Fruit fly (Drosophila melanogaster) whole organism, embryonic: ENCODE results near the gene CG46387.

Source experiments
- Adf1 ChIP-seq: fragments of 200-800 bp; sonication (Bioruptor generic); IDR thresholded peaks from 2 replicates; pipeline ENCODE4 v1.3.6; 2022; ENCODE audit warnings: missing biosample characterization, missing genetic modification characterization
- Atf3 ChIP-seq: fragments of 200-800 bp; sonication (Bioruptor generic); optimal IDR thresholded peaks from 3 replicates; lab custom pipeline; 2016; ENCODE audit warnings: missing biosample characterization, missing genetic modification characterization
- CG15479 ChIP-seq: fragments of 200-800 bp; sonication (Bioruptor generic); optimal IDR thresholded peaks from 3 replicates; lab custom pipeline; 2019; ENCODE audit warnings: missing biosample characterization, mild to moderate bottlenecking, missing genetic modification characterization, moderate library complexity
- CG30431 ChIP-seq: fragments of 200-800 bp; sonication (Bioruptor generic); optimal IDR thresholded peaks from 2 replicates; lab custom pipeline; 2017; ENCODE audit warnings: missing biosample characterization, missing genetic modification characterization
- CG3281 ChIP-seq: fragments of 200-800 bp; sonication (Bioruptor generic); optimal IDR thresholded peaks from 3 replicates; lab custom pipeline; 2017; ENCODE audit warnings: missing biosample characterization, mild to moderate bottlenecking, missing genetic modification characterization
- CG3995 ChIP-seq: fragments of 200-800 bp; sonication (Bioruptor generic); optimal IDR thresholded peaks from 3 replicates; lab custom pipeline; 2016; ENCODE audit warnings: missing biosample characterization, missing genetic modification characterization
- CG4328 ChIP-seq: fragments of 200-800 bp; sonication (Bioruptor generic); optimal IDR thresholded peaks from 3 replicates; lab custom pipeline; 2017; ENCODE audit warnings: missing biosample characterization, missing genetic modification reagents, missing genetic modification characterization
- CG4730 ChIP-seq: fragments of 200-800 bp; sonication (Bioruptor generic); IDR thresholded peaks from 2 replicates; pipeline ENCODE4 v1.3.6; 2022; ENCODE audit warnings: missing biosample characterization, missing genetic modification characterization
- CG6791 ChIP-seq: fragments of 200-800 bp; sonication (Bioruptor generic); IDR thresholded peaks from 3 replicates; pipeline ENCODE4 v1.3.6; 2022; ENCODE audit warnings: missing biosample characterization, missing genetic modification characterization; ENCODE audit not compliant: partially characterized antibody
- CG7556 ChIP-seq: fragments of 200-800 bp; sonication (Bioruptor generic); optimal IDR thresholded peaks from 2 replicates; lab custom pipeline; 2017; ENCODE audit warnings: missing biosample characterization, mild to moderate bottlenecking, missing genetic modification characterization
- CG8765 ChIP-seq: fragments of 200-800 bp; sonication (Bioruptor generic); IDR thresholded peaks from 2 replicates; pipeline ENCODE4 v1.3.6; 2022; ENCODE audit warnings: missing biosample characterization, missing genetic modification characterization
- Deaf1 ChIP-seq: fragments of 200-800 bp; optimal IDR thresholded peaks from 3 replicates; lab custom pipeline; 2019; ENCODE audit warnings: missing biosample characterization, mild to moderate bottlenecking, missing genetic modification characterization, moderate library complexity
- Dll ChIP-seq: fragments of 200-800 bp; sonication (Bioruptor generic); IDR thresholded peaks from 4 replicates; pipeline ENCODE4 v1.3.6; 2022; ENCODE audit warnings: missing biosample characterization, missing genetic modification characterization; ENCODE audit not compliant: partially characterized antibody
- GATAe ChIP-seq: fragments of 200-800 bp; sonication (Bioruptor generic); conservative IDR thresholded peaks from 2 replicates; pipeline ENCODE4 v1.3.6; 2022; ENCODE audit warnings: missing biosample characterization, missing genetic modification characterization
- Gsc ChIP-seq: fragments of 200-800 bp; sonication (Bioruptor generic); IDR thresholded peaks from 2 replicates; pipeline ENCODE4 v1.3.6; 2022; ENCODE audit warnings: missing biosample characterization, missing genetic modification characterization
- Hand ChIP-seq: fragments of 200-800 bp; sonication (Bioruptor generic); optimal IDR thresholded peaks from 2 replicates; lab custom pipeline; 2017; ENCODE audit warnings: mild to moderate bottlenecking, missing biosample characterization, missing genetic modification reagents, missing genetic modification characterization
- Hsf ChIP-seq: fragments of 200-800 bp; sonication (Bioruptor generic); optimal IDR thresholded peaks from 3 replicates; lab custom pipeline; 2016; ENCODE audit warnings: missing biosample characterization, missing genetic modification characterization
- MESR4 ChIP-seq: fragments of 200-800 bp; sonication (Bioruptor generic); optimal IDR thresholded peaks from 2 replicates; lab custom pipeline; 2018; ENCODE audit warnings: missing biosample characterization, mild to moderate bottlenecking, missing genetic modification characterization, moderate library complexity
- NC2β ChIP-seq: fragments of 200-800 bp; sonication (Bioruptor generic); optimal IDR thresholded peaks from 2 replicates; lab custom pipeline; 2016; ENCODE audit warnings: missing biosample characterization, missing genetic modification characterization
- Optix ChIP-seq: fragments of 200-800 bp; sonication (Bioruptor generic); IDR thresholded peaks from 3 replicates; pipeline ENCODE4 v1.3.6; 2022; ENCODE audit warnings: missing biosample characterization, missing genetic modification characterization
- Sox100B ChIP-seq: fragments of 200-800 bp; sonication (Bioruptor generic); optimal IDR thresholded peaks from 3 replicates; lab custom pipeline; 2018; ENCODE audit warnings: missing biosample characterization, mild to moderate bottlenecking, missing genetic modification characterization
- Vsx1 ChIP-seq: fragments of 200-800 bp; sonication (Bioruptor generic); optimal IDR thresholded peaks from 2 replicates; lab custom pipeline; 2017; ENCODE audit warnings: missing biosample characterization, mild to moderate bottlenecking, missing genetic modification characterization, missing genetic modification reagents
- Xbp1 ChIP-seq: fragments of 200-800 bp; sonication (Bioruptor generic); optimal IDR thresholded peaks from 3 replicates; lab custom pipeline; 2016; ENCODE audit warnings: missing biosample characterization, mild to moderate bottlenecking, missing genetic modification characterization
- ara ChIP-seq: fragments of 200-800 bp; sonication (Bioruptor generic); IDR thresholded peaks from 2 replicates; pipeline ENCODE4 v1.3.6; 2022; ENCODE audit warnings: missing biosample characterization, missing genetic modification characterization
- ato ChIP-seq: fragments of 200-800 bp; sonication (Bioruptor generic); IDR thresholded peaks from 2 replicates; pipeline ENCODE4 v1.3.6; 2022; ENCODE audit warnings: missing biosample characterization, missing genetic modification characterization; ENCODE audit not compliant: partially characterized antibody
- az2 ChIP-seq: fragments of 200-800 bp; sonication (Bioruptor generic); optimal IDR thresholded peaks from 3 replicates; lab custom pipeline; 2016; ENCODE audit warnings: missing biosample characterization, missing genetic modification characterization
- cad ChIP-seq: fragments of >200 bp; optimal IDR thresholded peaks from 2 replicates; lab custom pipeline; 2017; ENCODE audit warnings: missing biosample characterization, missing genetic modification characterization
- cas ChIP-seq: fragments of 200-800 bp; sonication (Bioruptor generic); IDR thresholded peaks from 2 replicates; pipeline ENCODE4 v1.3.6; 2022; ENCODE audit warnings: missing biosample characterization, missing genetic modification characterization
- dan ChIP-seq: fragments of 200-800 bp; sonication (Bioruptor generic); IDR thresholded peaks from 2 replicates; pipeline ENCODE4 v1.3.6; 2022; ENCODE audit warnings: missing biosample characterization, missing genetic modification characterization
- en ChIP-seq: fragments of 200-800 bp; sonication (Bioruptor generic); optimal IDR thresholded peaks from 2 replicates; lab custom pipeline; 2016; ENCODE audit warnings: missing biosample characterization, missing genetic modification characterization
- gro ChIP-seq: fragments of 200-800 bp; sonication (Bioruptor generic); optimal IDR thresholded peaks from 2 replicates; lab custom pipeline; 2016; ENCODE audit warnings: missing biosample characterization, missing genetic modification characterization
- gt ChIP-seq: fragments of 200-800 bp; sonication (Bioruptor generic); IDR thresholded peaks from 2 replicates; pipeline ENCODE4 v1.3.6; 2022; ENCODE audit warnings: missing biosample characterization, missing genetic modification characterization
- jing ChIP-seq: fragments of 200-800 bp; sonication (Bioruptor generic); optimal IDR thresholded peaks from 2 replicates; lab custom pipeline; 2018; ENCODE audit warnings: missing biosample characterization, mild to moderate bottlenecking, missing genetic modification characterization
- kni ChIP-seq: fragments of 200-800 bp; sonication (Bioruptor generic); optimal IDR thresholded peaks from 3 replicates; lab custom pipeline; 2017; ENCODE audit warnings: mild to moderate bottlenecking, missing biosample characterization, missing genetic modification reagents, missing genetic modification characterization
- lmd ChIP-seq: fragments of 200-800 bp; sonication (Bioruptor generic); IDR thresholded peaks from 2 replicates; pipeline ENCODE4 v1.3.6; 2022; ENCODE audit warnings: missing biosample characterization, missing genetic modification characterization
- mam ChIP-seq: fragments of 200-800 bp; sonication (Bioruptor generic); optimal IDR thresholded peaks from 3 replicates; lab custom pipeline; 2016; ENCODE audit warnings: missing biosample characterization, missing genetic modification characterization
- peb ChIP-seq: fragments of 200-800 bp; sonication (Bioruptor generic); IDR thresholded peaks from 2 replicates; pipeline ENCODE4 v1.3.6; 2022; ENCODE audit warnings: missing biosample characterization, missing genetic modification characterization
- ro ChIP-seq: fragments of 200-800 bp; sonication (Bioruptor generic); IDR thresholded peaks from 2 replicates; pipeline ENCODE4 v1.3.6; 2022; ENCODE audit warnings: missing biosample characterization, missing genetic modification characterization
- run ChIP-seq: fragments of 200-800 bp; sonication (Bioruptor generic); optimal IDR thresholded peaks from 3 replicates; lab custom pipeline; 2018; ENCODE audit warnings: missing biosample characterization, mild to moderate bottlenecking, missing genetic modification characterization
- salm ChIP-seq: fragments of 200-800 bp; sonication (Bioruptor generic); optimal IDR thresholded peaks from 2 replicates; lab custom pipeline; 2018; ENCODE audit warnings: missing biosample characterization, mild to moderate bottlenecking, missing genetic modification characterization
- shn ChIP-seq: fragments of 200-800 bp; sonication (Bioruptor generic); optimal IDR thresholded peaks from 3 replicates; lab custom pipeline; 2016; ENCODE audit warnings: missing biosample characterization, missing genetic modification characterization
- sima ChIP-seq: fragments of 200-800 bp; sonication (Bioruptor generic); optimal IDR thresholded peaks from 2 replicates; lab custom pipeline; 2016; ENCODE audit warnings: missing biosample characterization, missing genetic modification characterization
- sr ChIP-seq: fragments of 200-800 bp; sonication (Bioruptor generic); IDR thresholded peaks from 3 replicates; pipeline ENCODE4 v1.3.6; 2022; ENCODE audit warnings: missing biosample characterization, missing genetic modification characterization
- trh ChIP-seq: fragments of 200-800 bp; sonication (Bioruptor generic); optimal IDR thresholded peaks from 2 replicates; lab custom pipeline; 2016; ENCODE audit warnings: missing biosample characterization, missing genetic modification characterization

CG46387 gene

dm6 chr3L:9856430-9857218, 41.8 kb upstream of the CG46387 start (continued):
- TF ChIP-seq Adf1, result no peak
- no peak for TF ChIP-seq CG15479
- no peak for TF ChIP-seq en (GFP tag; lab: Kevin White, UChicago)
- TF ChIP-seq gro (GFP tag; lab: Kevin White, UChicago), result no peak
- TF ChIP-seq kni (GFP tag; lab: Kevin White, UChicago), result no peak
- peak; percentile 37 for TF ChIP-seq Hand (GFP tag; lab: Kevin White, UChicago)
- peak; percentile 40 for TF ChIP-seq CG4328 (GFP tag; lab: Kevin White, UChicago)
- peak; percentile 68; the same call in 2 of the 3 replicates for TF ChIP-seq sr (GFP tag; lab: Robert Waterston, UW)
- TF ChIP-seq Atf3 (GFP tag; lab: Kevin White, UChicago), result no peak
- no peak for TF ChIP-seq shn (GFP tag; lab: Kevin White, UChicago)
- TF ChIP-seq Vsx1 (GFP tag; lab: Kevin White, UChicago), result peak; percentile 62
- TF ChIP-seq CG8765 (GFP tag; lab: Robert Waterston, UW), result peak; percentile 80
- no peak for TF ChIP-seq Dll
- peak; percentile 75 for TF ChIP-seq CG30431 (GFP tag; lab: Kevin White, UChicago)
- TF ChIP-seq ro, result peak; percentile 66
- peak; percentile 48 for TF ChIP-seq jing (GFP tag; lab: Kevin White, UChicago)
- TF ChIP-seq CG3995 (GFP tag; lab: Kevin White, UChicago), result no peak
- no peak for TF ChIP-seq GATAe (GFP tag; lab: Robert Waterston, UW)
- TF ChIP-seq gt (GFP tag; lab: Robert Waterston, UW), result peak; percentile 82
- no peak for TF ChIP-seq ato (GFP tag; lab: Robert Waterston, UW)
- TF ChIP-seq az2, result peak; percentile 84
- no peak for TF ChIP-seq CG3281 (GFP tag; lab: Kevin White, UChicago)
- no peak for TF ChIP-seq dan (GFP tag; lab: Robert Waterston, UW)
- no peak for TF ChIP-seq CG6791
- TF ChIP-seq Sox100B (GFP tag; lab: Kevin White, UChicago), result peak; percentile 85
- no peak for TF ChIP-seq NC2β (GFP tag; lab: Kevin White, UChicago)
- peak; percentile 79 for TF ChIP-seq CG4730 (GFP tag; lab: Robert Waterston, UW)
- peak; percentile 81 for TF ChIP-seq lmd (GFP tag; lab: Robert Waterston, UW)
- TF ChIP-seq mam, result no peak
- TF ChIP-seq cas (GFP tag; lab: Robert Waterston, UW), result peak; percentile 54; the same call in 1 of the 2 replicates
- peak; percentile 77 for TF ChIP-seq salm (tag; lab: Kevin White, UChicago)
- TF ChIP-seq peb (GFP tag; lab: Robert Waterston, UW), result peak; percentile 80
- TF ChIP-seq Xbp1, result peak; percentile 78
- peak; percentile 60; the same call in 2 of the 3 replicates for TF ChIP-seq Optix (GFP tag; lab: Robert Waterston, UW)
- no peak; the same call in 1 of the 2 replicates for TF ChIP-seq Gsc (GFP tag; lab: Robert Waterston, UW)
- no peak for TF ChIP-seq Hsf
- TF ChIP-seq sima (GFP tag; lab: Kevin White, UChicago), result no peak
- TF ChIP-seq Deaf1 (tag; lab: Kevin White, UChicago), result peak; percentile 68
- TF ChIP-seq CG7556, result peak; percentile 17
- no peak for TF ChIP-seq MESR4 (GFP tag; lab: Kevin White, UChicago)
- peak; percentile 85 for TF ChIP-seq ara (GFP tag; lab: Robert Waterston, UW)
- peak; percentile 35 for TF ChIP-seq trh (GFP tag; lab: Kevin White, UChicago)
- no peak for TF ChIP-seq cad
- TF ChIP-seq run (tag; lab: Kevin White, UChicago), result peak; percentile 60
